Fruit fly (Drosophila melanogaster): ENCODE measurements around the gene Acsf2.
A peak's percentile ranks its signal among the peaks of the same experiment; 100 is the strongest.

Acsf2 gene

dm6 chr2L:5306373-5306997, 35.5 kb downstream of the Acsf2 start (continued):
- TF ChIP-seq CG16815 (GFP tag; optimal IDR thresholded peaks at IDR 0.05) = no peak
- no peak for TF ChIP-seq inv (GFP tag; IDR thresholded peaks at IDR 0.05; ENCODE audit: partially characterized antibody)
- TF ChIP-seq sug (tag; optimal IDR thresholded peaks at IDR 0.05) = no peak
- no peak for TF ChIP-seq lmd (GFP tag; IDR thresholded peaks at IDR 0.05)
- no peak for TF ChIP-seq repo (GFP tag; optimal IDR thresholded peaks at IDR 0.05)
- TF ChIP-seq ftz-f1 (GFP tag; optimal IDR thresholded peaks at IDR 0.05) = peak; percentile 59
- TF ChIP-seq Pdp1 (GFP tag; optimal IDR thresholded peaks at IDR 0.05) = peak in 1 of 2 experiments; percentile 91
- no peak for TF ChIP-seq tio (GFP tag; optimal IDR thresholded peaks at IDR 0.05)
- no peak for TF ChIP-seq B-H1 (GFP tag; IDR thresholded peaks at IDR 0.05)
- no peak for TF ChIP-seq insv (GFP tag; optimal IDR thresholded peaks at IDR 0.05)
- TF ChIP-seq CG2202 (tag; optimal IDR thresholded peaks at IDR 0.05) = no peak
- no peak for TF ChIP-seq ash1 (GFP tag; optimal IDR thresholded peaks at IDR 0.05)
- TF ChIP-seq yki (optimal IDR thresholded peaks at IDR 0.05) = no peak
- TF ChIP-seq CG16779 (GFP tag; IDR thresholded peaks at IDR 0.05) = no peak
- TF ChIP-seq CG7745 (tag; optimal IDR thresholded peaks at IDR 0.05) = no peak
- TF ChIP-seq org-1 (GFP tag; optimal IDR thresholded peaks at IDR 0.05) = no peak
- TF ChIP-seq CG18476 (GFP tag; optimal IDR thresholded peaks at IDR 0.05) = no peak
- TF ChIP-seq CG4328 (GFP tag; optimal IDR thresholded peaks at IDR 0.05) = peak; percentile 23
- no peak for TF ChIP-seq CG2129 (GFP tag; IDR thresholded peaks at IDR 0.05; ENCODE audit: partially characterized antibody)
- TF ChIP-seq CG14667 (GFP tag; IDR thresholded peaks at IDR 0.05) = no peak
- TF ChIP-seq bsh (GFP tag; optimal IDR thresholded peaks at IDR 0.05) = no peak
- TF ChIP-seq bigmax (GFP tag; optimal IDR thresholded peaks at IDR 0.05) = no peak
- no peak for TF ChIP-seq CkIIα-i1 (GFP tag; IDR thresholded peaks at IDR 0.05)
- TF ChIP-seq Ets65A (GFP tag) = no peak
- no peak for TF ChIP-seq Oaz (GFP tag; IDR thresholded peaks at IDR 0.05)
- no peak for TF ChIP-seq Gug (GFP tag; IDR thresholded peaks at IDR 0.05)
- peak; percentile 31; the same call in 1 of the 3 replicates for TF ChIP-seq zen2 (GFP tag; IDR thresholded peaks at IDR 0.05; ENCODE audit: partially characterized antibody)
- no peak for TF ChIP-seq Atf6 (GFP tag; IDR thresholded peaks at IDR 0.05)
- TF ChIP-seq trem (tag; optimal IDR thresholded peaks at IDR 0.05) = no peak
- no peak for TF ChIP-seq Hmx (GFP tag; optimal IDR thresholded peaks at IDR 0.05)
- TF ChIP-seq chif (GFP tag; optimal IDR thresholded peaks at IDR 0.05) = no peak
- TF ChIP-seq stc (GFP tag; IDR thresholded peaks at IDR 0.05) = no peak
- TF ChIP-seq CG7928 (GFP tag; optimal IDR thresholded peaks at IDR 0.05) = no peak

- TF ChIP-seq btn (GFP tag; optimal IDR thresholded peaks at IDR 0.05) (no peak), Xbp1 (GFP tag; optimal IDR thresholded peaks at IDR 0.05) (no peak), crol (GFP tag; IDR thresholded peaks at IDR 0.05) (peak; percentile 89), Med (GFP tag) (peak; percentile 71), ci (GFP tag; IDR thresholded peaks at IDR 0.05) (peak; percentile 58; the same call in 2 of the 3 replicates), CG18011 (GFP tag; optimal IDR thresholded peaks at IDR 0.05) (no peak), Scr (GFP tag; IDR thresholded peaks at IDR 0.05; ENCODE audit: partially characterized antibody) (0 out of 2 replicates have a peak, but pooled peaks have one; percentile 25), CG1024 (GFP tag; IDR thresholded peaks at IDR 0.05) (peak; percentile 20; the same call in 1 of the 2 replicates), CG11398 (GFP tag; optimal IDR thresholded peaks at IDR 0.05) (no peak), CG3163 (GFP tag; optimal IDR thresholded peaks at IDR 0.05) (no peak), pros (GFP tag; optimal IDR thresholded peaks at IDR 0.05) (peak; percentile 29), Adf1 (GFP tag; IDR thresholded peaks at IDR 0.05) (peak; percentile 9; the same call in 1 of the 2 replicates), CG18599 (GFP tag; optimal IDR thresholded peaks at IDR 0.05) (peak; percentile 11), zen (tag; optimal IDR thresholded peaks at IDR 0.05) (no peak), chm (GFP tag; IDR thresholded peaks at IDR 0.05) (peak; percentile 71; the same call in 1 of the 2 replicates), mam (GFP tag; optimal IDR thresholded peaks at IDR 0.05) (no peak), Pdp1 (GFP tag; optimal IDR thresholded peaks at IDR 0.05) (peak in 1 of 2 experiments; percentile 94), slou (GFP tag; optimal IDR thresholded peaks at IDR 0.05) (no peak), Deaf1 (tag; optimal IDR thresholded peaks at IDR 0.05) (peak; percentile 45)
Observed at dm6 chr2L:5305240-5305875, 36.7 kb downstream of the Acsf2 start.

All from whole organism, embryonic.